Worm (Caenorhabditis elegans): ENCODE results near the gene T04B2.7.
"Not testable (repeated sequence)": the region's sequence is repeated elsewhere in the genome, so short reads cannot be mapped to it uniquely, and the experiment has no call there.

The T04B2.7 gene

DNA sequence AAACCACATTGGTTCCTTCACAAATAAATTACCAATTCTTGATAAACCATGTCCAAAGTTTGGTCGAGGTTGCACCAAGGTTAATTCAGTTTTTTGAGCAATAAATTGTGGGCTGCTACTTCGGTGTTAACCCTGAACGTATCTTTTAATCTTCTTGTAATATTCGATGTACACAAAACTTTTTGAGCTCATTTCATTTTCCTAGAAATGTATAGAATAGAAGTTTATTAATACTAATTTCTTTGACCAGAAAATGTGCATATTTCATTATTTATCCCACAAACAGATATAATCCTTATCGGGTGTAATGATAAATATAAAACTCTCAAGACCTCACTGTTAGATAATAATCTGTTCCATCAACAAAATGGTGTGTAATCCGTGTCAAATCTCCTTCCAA is 7.9 kb upstream of the T04B2.7 start:
- no peak for TF ChIP-seq unc-62 (GFP tag; optimal IDR thresholded peaks at IDR 0.05)

DNA sequence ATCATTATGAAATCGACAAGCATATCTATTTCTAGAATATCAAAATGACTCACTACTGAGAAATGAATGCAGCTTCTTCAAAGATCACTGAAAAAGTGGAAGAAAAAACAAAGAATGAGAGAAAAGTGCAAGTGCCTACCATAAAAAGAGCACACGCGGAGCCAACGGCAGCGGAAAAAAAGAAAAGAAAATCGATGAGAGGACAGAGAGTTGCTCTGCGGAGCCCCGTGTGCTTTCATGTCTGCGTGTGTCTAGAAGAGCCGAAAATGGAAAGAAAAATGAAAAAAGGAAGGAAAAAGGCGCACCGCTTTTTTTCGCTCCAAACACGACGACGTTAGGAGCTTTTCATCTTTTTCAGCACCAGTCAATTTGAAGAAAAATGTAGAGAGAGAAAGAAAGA is 6.7 kb upstream of the T04B2.7 start, which contains the start of gene ipla-7:
Gene ipla-7, minus strand, starts transcription at position 122 of the 400 bp plus-strand sequence.
- TF ChIP-seq unc-62 (GFP tag; optimal IDR thresholded peaks at IDR 0.05) = no peak

DNA sequence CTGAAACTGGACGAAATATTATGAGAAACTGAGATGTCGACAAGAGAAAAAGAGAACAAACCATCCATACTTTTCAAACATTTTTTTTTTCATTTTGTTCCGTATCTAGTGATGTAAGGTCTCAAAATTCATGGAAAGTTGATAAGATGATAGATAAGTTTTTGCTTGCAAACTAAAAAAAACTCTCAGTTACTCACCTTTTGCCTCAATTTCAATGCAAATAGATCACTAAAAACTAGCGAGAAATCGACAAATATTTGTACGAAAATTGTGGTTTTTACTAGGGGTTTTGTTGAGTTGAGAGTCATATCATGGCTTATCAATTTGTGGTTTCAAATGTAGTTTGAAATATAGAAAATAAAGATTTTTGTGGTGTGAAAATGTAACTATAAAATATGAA is 4.8 kb upstream of the T04B2.7 start:
- TF ChIP-seq unc-62 (GFP tag; optimal IDR thresholded peaks at IDR 0.05) = no peak

DNA sequence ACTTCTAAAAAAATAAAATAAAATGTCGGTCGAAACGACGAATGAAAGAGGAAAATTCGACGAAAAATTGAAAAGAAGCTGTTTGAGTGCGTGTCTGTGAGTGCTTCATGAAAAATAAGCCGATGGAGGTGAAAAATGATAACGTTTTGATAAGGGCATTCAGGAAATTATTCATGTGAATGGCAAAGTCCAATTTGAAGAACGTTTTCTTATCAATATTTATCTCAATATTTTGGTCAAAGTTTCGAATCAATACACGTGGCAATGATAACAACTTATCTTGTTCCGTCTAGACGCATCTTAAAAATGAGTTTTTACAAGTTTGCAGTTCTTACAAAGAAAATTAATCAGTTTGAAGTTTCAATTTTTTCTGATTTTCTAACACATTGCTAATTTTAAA is 3.1 kb upstream of the T04B2.7 start:
- TF ChIP-seq unc-62 (GFP tag; optimal IDR thresholded peaks at IDR 0.05) = no peak

DNA sequence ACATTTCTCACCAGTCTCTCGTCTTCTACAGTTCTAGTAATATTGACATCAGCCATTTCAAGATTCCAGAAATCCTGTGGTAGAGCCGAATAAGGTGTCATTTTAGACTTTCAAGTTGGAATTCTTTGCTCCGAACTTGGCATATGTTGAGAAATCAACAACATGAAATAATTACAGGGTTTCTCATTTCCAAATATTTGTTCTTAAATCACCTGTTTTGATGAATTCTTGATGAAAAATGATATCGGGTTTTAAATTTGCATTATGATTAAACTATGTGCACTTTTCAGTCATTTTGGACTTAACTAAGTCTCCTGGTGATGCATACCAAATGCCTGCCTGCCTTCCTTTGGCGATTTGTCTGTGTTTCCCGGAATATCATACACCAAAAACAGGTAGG is 2.5 kb downstream of the T04B2.7 start, which contains the start of gene srv-12:
Gene srv-12, minus strand, starts transcription at position 101 of the 400 bp plus-strand sequence.
- no peak for TF ChIP-seq unc-62 (GFP tag; optimal IDR thresholded peaks at IDR 0.05)

DNA sequence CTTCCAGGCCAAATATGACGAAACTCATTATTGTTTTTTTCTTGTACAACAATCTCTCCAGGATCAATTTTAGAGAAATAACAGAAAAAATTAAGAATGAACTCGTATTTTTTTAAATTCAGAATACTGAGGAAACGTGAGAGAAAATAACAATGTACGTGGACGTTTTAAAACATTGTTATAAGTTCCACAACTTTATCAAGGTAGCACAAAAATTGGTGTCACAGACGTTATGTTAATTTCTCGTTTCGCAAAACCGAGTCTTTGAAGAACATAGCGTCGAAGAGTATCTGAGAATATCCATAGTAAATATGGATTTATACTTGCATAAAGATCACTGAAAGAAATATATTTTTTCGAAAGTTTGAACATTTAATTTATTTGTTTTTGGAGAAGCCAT is 5.0 kb downstream of the T04B2.7 start, which contains the start of gene T04B2.8:
Gene T04B2.8, minus strand, starts transcription at position 101 of the 400 bp plus-strand sequence.
- TF ChIP-seq unc-62 (GFP tag; optimal IDR thresholded peaks at IDR 0.05) = no peak

DNA sequence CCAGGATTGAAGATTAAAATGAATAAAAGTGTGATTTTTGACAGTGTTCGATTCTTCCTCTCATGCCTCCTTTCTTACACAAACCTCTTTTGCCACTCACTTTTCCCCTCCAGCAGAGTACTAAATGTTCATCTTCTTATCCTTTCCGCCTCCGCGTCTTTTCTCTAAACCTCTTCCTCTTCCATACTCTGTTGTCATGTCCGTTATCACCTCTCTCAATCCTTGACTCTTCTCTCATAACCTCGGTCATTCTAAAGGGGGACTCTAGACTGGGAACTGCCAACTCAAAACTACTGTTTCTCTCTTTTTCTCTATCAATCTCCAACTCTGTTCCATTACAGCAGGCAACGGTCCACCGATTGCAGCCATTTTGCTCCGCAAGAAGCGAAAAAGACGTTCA is 7.8 kb downstream of the T04B2.7 start:
- no peak for TF ChIP-seq unc-62 (GFP tag; optimal IDR thresholded peaks at IDR 0.05)

DNA sequence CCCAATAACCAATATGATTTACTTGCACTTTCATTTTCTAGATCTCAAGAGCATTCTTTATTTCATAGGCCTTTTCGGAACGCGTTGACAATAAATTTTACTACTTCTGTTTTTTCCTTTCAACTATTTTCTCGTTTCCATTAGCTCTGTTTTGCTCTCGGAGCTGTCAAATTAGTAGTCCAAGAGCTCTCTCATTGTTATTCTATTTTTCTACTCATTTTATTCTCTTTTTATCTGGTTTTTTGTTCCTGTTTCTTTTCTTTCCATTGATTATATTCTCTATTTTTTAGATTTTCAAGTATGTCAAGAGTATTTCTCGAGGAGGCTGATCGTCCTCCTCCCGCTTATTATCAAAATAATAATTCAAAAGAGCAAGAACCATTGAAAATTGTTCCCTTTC is 8.9 kb downstream of the T04B2.7 start, which contains the start of gene T04B2.3:
Gene T04B2.3, plus strand, starts transcription at position 301 of the 400 bp plus-strand sequence.
- TF ChIP-seq unc-62 (GFP tag; optimal IDR thresholded peaks at IDR 0.05) = no peak

DNA sequence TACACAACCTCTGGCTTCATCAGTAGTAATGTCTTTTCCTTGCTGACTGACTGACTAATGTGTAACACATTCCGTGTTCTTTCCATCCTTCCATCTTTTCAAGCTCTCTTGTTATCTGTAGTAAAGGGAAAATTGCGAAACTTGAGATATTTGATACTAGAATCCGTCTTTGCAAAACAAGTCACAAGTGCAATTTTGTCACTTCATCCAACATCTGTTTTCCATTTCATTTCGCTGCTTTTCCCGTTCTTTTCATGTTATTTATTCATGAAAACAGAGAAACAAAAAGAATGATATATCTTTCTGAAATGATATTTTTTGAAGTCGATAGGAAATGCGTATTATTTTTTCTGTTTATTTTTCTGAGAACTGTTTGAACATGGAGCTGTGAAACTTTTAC is 10.0 kb downstream of the T04B2.7 start:
- TF ChIP-seq unc-62 (GFP tag; optimal IDR thresholded peaks at IDR 0.05) = no peak

DNA sequence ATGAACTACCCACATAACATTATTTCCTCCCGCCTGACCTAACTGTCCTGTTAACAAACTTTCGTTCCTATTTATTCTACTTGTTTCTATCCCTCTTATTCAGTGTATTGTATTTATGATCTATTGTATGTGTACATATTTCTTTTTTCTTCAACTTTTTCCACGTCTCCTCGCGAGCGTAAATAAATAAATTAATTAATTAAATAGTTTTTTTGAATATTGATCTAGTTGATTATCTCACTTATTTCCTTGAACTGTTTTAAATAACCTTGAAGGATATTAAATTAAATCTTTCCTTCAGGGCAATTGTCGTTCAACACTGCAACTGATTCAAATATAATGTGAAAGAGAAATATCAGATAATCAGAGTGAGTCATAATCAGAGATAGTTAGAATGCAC is 13.2 kb downstream of the T04B2.7 start, which contains the start of gene frk-1:
Gene frk-1, plus strand, starts transcription at position 301 of the 400 bp plus-strand sequence.
- TF ChIP-seq unc-62 (GFP tag; optimal IDR thresholded peaks at IDR 0.05) = no peak

DNA sequence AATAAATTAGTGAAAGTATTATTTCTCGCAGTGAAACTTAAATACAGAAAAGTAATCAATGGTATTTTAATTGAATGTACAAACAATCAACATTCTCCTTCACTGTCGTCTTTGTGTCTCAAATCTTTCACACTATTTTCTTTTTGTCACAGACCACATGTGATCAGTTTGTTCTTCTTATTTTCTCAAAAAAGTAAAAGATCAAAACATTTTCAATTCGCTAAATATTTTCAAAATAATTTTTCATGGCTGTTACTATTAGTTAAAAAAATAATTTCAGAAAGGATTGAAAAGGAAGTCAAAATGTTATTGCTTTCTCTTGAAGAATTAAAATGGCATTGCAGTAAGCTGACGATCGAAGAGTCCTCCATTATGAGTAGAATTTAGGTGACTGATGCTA is 15.2 kb downstream of the T04B2.7 start, which contains the start of gene dhs-31:
Gene dhs-31, minus strand, starts transcription at position 101 of the 400 bp plus-strand sequence.
- no peak for TF ChIP-seq unc-62 (GFP tag; optimal IDR thresholded peaks at IDR 0.05)

DNA sequence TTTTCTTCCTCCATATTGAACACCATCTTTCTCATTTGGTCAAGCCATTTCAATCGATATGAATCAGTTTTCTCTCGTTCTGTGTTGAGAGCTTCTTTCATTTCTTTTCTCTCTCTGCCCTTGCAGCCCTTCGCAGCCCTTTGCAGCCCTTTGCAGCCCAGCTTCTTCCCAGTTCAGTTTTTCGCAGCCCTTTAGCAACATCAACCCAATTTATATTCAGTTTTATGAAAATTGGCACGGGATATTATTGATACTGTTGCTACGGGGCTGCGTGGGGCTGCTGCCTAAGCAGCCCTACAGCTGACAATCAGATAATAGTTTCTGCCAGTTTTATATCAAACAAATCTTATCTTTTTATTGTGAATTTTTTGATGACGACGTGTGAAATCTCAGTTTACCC is 19.1 kb downstream of the T04B2.7 start, which contains the start of gene F44D12.10:
Gene F44D12.10, minus strand, starts transcription at position 101 of the 400 bp plus-strand sequence.
- no peak for TF ChIP-seq unc-62 (GFP tag; optimal IDR thresholded peaks at IDR 0.05)

DNA sequence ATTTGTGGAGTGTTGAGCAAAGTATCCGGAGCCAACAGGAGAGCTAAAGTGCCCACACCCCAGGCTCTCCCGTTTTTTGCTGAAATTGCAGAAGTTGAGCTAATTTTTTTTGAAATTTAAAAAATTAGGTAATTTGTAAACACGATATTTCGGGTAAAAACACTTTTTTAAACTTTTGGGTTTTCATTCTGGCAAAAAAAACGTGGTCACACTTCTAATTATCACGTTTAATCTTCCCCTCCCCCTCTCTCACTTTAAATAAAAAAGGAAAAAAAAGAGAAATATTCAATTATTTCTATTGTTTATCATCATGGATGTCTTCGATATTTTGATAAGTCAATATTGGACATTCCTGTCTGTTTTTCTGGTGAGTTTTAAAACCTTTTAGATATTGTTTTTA is 23.0 kb downstream of the T04B2.7 start, which contains the start of gene F44D12.6:
Gene F44D12.6, plus strand, starts transcription at position 301 of the 400 bp plus-strand sequence.
- TF ChIP-seq unc-62 (GFP tag; optimal IDR thresholded peaks at IDR 0.05) = no peak

DNA sequence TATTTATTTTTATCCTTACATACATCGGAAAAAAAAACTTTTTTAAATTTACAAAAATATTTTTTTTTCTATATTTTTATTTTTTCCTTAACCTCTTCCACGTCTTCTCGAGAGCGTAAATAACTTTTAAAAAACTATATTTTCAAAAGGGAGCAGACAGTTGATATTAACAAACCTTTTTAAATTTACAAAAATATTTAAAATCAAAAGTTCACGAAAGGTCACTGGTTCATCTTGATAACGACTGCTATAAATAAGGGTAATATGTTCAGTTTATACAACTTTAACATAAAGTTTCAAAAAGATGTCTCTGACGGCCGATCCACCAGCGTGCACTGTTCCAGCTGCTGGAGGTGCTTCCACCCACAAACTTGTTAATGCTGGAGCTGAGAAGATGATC is 27.3 kb downstream of the T04B2.7 start, which contains the start of the genes F44D12.16 and msd-2:
Gene F44D12.16, plus strand, starts transcription at position 301 of the 400 bp plus-strand sequence.
Gene msd-2, plus strand, starts transcription at position 305 of the 400 bp plus-strand sequence.
- not testable (repeated sequence) for TF ChIP-seq unc-62 (GFP tag; optimal IDR thresholded peaks at IDR 0.05)

DNA sequence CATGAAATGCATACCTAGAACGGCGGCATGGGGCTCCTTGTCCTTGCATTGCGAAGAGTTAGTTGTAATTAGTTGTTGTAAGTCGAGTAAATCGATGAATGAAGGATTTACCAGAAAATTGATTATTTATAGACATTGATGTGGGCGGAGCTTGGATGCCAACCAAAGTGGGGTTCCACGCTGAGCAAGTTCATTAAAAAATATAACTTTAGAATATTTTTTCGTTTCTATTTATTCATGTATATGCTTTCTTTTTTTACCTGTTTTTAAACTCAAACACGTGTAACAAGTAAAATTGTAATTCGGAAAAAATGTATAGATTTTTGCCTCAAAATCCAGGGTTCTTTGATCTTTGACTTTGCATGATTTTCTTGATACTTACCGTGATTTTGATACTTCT is 28.5 kb downstream of the T04B2.7 start, which contains the start of gene gipc-2:
Gene gipc-2, minus strand, starts transcription at position 101 of the 400 bp plus-strand sequence.
- no peak for TF ChIP-seq unc-62 (GFP tag; optimal IDR thresholded peaks at IDR 0.05)

DNA sequence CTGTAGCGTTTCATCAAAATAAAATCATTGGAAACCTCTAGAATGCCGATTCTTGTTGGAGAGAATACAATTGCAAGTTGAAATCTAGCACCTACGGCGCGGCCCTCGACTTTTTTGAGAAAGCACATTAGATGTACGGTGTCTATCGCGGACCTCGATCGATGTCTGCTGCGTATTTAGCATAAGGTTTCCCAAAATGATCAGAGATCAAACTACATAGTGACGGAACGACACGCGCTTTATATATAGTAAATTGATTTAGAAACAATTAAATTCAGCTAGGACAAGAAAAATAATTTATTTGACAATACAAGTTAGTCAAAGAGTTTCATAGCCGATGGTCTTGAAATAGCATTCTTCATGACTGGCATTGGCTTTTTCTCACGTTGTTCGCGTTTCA is 29.9 kb downstream of the T04B2.7 start:
- TF ChIP-seq unc-62 (GFP tag; optimal IDR thresholded peaks at IDR 0.05) = no peak

DNA sequence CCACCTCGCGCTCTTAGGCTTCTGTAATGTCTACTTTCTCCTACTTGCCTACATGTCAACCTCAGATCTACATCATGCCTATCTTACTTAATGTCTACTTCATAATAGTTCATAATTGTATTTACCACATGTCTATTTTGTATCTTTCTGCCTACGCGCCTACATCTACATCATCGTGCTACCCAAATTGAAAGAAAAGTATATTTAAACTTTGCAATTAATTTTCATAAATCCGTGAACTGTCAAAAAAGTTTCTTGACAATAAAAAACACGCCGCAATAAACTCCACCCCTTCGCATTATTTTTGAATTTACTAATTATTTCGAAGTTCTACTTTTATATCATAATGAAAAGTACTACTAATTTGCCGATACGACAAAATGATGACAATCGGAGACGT is 33.0 kb downstream of the T04B2.7 start, which contains the start of gene F44D12.8:
Gene F44D12.8, plus strand, starts transcription at position 301 of the 400 bp plus-strand sequence.
- TF ChIP-seq unc-62 (GFP tag; optimal IDR thresholded peaks at IDR 0.05) = no peak
